Worm (Caenorhabditis elegans) whole organism, mixed stage, embryonic: ENCODE results near the gene F10D7.5.

Source experiments
- ceh-83 ChIP-seq: fragments of 200-800 bp; sonication (Bioruptor generic); optimal IDR thresholded peaks from 2 replicates; lab custom pipeline; 2018; ENCODE audit warnings: mild to moderate bottlenecking, missing genetic modification characterization, missing compliant biosample characterization
- flh-1 ChIP-seq: fragments of 200-800 bp; sonication (Bioruptor generic); optimal IDR thresholded peaks from 2 replicates; lab custom pipeline; 2018; ENCODE audit warnings: mild to moderate bottlenecking, missing genetic modification characterization, moderate library complexity, missing compliant biosample characterization
- lsy-2 ChIP-seq: fragments of 150-350 bp; optimal IDR thresholded peaks from 2 replicates; lab custom pipeline; 2014; ENCODE audit warnings: missing biosample characterization, missing genetic modification characterization
- mab-5 ChIP-seq: fragments of 150-350 bp; optimal IDR thresholded peaks from 2 replicates; lab custom pipeline; 2014; ENCODE audit warnings: missing biosample characterization, missing genetic modification characterization
- mep-1 ChIP-seq: fragments of 150-350 bp; optimal IDR thresholded peaks from 2 replicates; lab custom pipeline; 2017; ENCODE audit warnings: missing biosample characterization, missing genetic modification reagents, missing genetic modification characterization, inconsistent platforms
- snpc-4 ChIP-seq: fragments of 150-350 bp; optimal IDR thresholded peaks from 2 replicates; lab custom pipeline; 2014; ENCODE audit warnings: missing biosample characterization, missing genetic modification characterization
- unc-62 ChIP-seq: fragments of 150-350 bp; optimal IDR thresholded peaks from 2 replicates; lab custom pipeline; 2014; ENCODE audit warnings: missing biosample characterization, missing genetic modification reagents, missing genetic modification characterization

- no peak for TF ChIP-seq flh-1
- no peak for TF ChIP-seq snpc-4 (tag; lab: Kevin White, UChicago)
- TF ChIP-seq ceh-83 = no peak
- no peak for TF ChIP-seq unc-62 (GFP tag; lab: Kevin White, UChicago)
- no peak for TF ChIP-seq lsy-2 (tag; lab: Kevin White, UChicago)
- TF ChIP-seq mep-1 (tag; lab: Kevin White, UChicago) = no peak
- TF ChIP-seq mab-5 (tag; lab: Kevin White, UChicago) = no peak
Measured at ce11 chrX:17412642-17413041, 21.2 kb upstream of the F10D7.5 start.
